Fruit fly (Drosophila melanogaster) Kc167 (cell line): ENCODE results near the gene CG34001.

ENCODE experiments used
- Myc ChIP-seq: fragments of >200 bp; optimal IDR thresholded peaks from 2 replicates; lab custom pipeline; 2017; ENCODE audit warnings: missing external identifiers
- Sin3A ChIP-seq: fragments of >200 bp; optimal IDR thresholded peaks from 2 replicates; lab custom pipeline; 2018; ENCODE audit warnings: missing external identifiers
- h ChIP-seq: fragments of >200 bp; optimal IDR thresholded peaks from 3 replicates; lab custom pipeline; 2018; ENCODE audit warnings: missing external identifiers
- insv ChIP-seq: fragments of >200 bp; optimal IDR thresholded peaks from 3 replicates; lab custom pipeline; 2018; ENCODE audit warnings: missing external identifiers
- psq ChIP-seq: fragments of >200 bp; optimal IDR thresholded peaks from 2 replicates; lab custom pipeline; 2017; ENCODE audit warnings: missing external identifiers
- ttk ChIP-seq: sonication (Bioruptor generic); optimal IDR thresholded peaks from 2 replicates; lab custom pipeline; 2017; ENCODE audit warnings: missing external identifiers

Gene CG34001

dm6 chr3L:10630885-10631359, at the start of gene CG34001, which contains the start of the genes CG42535 and hay:
Gene CG34001, plus strand, starts transcription at chr3L:10631079.
Gene CG42535, minus strand, starts transcription at chr3L:10630935.
Gene hay, plus strand, starts transcription at chr3L:10631079.
- TF ChIP-seq Myc (lab: Kevin White, UChicago), result no peak
- TF ChIP-seq insv, result no peak

- no peak for TF ChIP-seq h
- no peak for TF ChIP-seq psq (lab: Kevin White, UChicago)
- TF ChIP-seq insv, result no peak
- no peak for TF ChIP-seq Sin3A
- no peak for TF ChIP-seq Myc (lab: Kevin White, UChicago)
- no peak for TF ChIP-seq ttk (lab: Kevin White, UChicago)
Observed at dm6 chr3L:10581688-10582288, 49.1 kb upstream of the CG34001 start.

- TF ChIP-seq Myc (lab: Kevin White, UChicago) (no peak), insv (no peak), psq (lab: Kevin White, UChicago) (no peak), h (no peak), ttk (lab: Kevin White, UChicago) (no peak), Sin3A (no peak)
Observed at dm6 chr3L:10584965-10585364, 45.9 kb upstream of the CG34001 start.

DNA sequence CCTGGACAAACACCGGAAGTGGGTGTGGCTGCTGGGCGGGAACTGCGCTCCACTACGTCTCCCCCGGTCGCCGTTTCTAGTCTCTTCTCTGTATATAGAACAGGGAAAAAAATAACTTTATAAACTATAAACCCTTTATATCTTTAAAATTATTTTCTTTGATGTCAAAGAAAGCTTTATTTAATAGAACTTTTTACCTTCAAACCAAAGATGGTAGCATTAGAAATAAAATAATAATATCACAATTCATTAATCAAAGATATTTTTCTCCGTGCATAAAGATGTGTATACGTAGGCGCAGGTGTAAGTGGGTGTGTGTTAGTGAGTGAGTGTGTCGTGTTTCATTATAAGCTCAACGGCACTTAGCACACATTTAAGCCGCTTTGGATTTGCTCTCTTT, 31.4 kb upstream of the CG34001 start:
- TF ChIP-seq insv, result no peak
- no peak for TF ChIP-seq Myc (lab: Kevin White, UChicago)
- TF ChIP-seq psq (lab: Kevin White, UChicago), result no peak
- TF ChIP-seq ttk (lab: Kevin White, UChicago), result no peak
- TF ChIP-seq Sin3A, result no peak
- TF ChIP-seq h, result no peak

DNA sequence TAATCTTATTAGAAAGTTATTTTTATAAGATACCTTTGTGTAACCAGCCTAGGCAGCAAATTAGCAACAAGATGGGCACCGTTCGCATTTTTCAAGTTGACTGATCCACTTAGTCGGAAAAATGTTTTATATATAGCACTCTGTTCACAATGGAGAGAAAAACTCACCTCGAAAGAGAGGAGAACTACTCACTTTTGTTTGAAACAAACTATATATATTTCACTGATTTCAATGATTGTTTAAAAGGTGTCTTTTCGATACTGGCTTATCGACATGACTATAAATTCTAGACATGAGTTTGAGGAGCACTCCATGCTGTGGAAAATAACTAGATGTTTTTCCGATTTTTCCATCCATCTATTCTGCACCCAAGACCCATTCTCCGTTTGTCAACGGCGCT, 7.4 kb upstream of the CG34001 start, which contains the start of gene CG42521:
Gene CG42521 (minus strand): TSS at position 101 of the 400 bp plus-strand sequence.
- no peak for TF ChIP-seq Myc (lab: Kevin White, UChicago)
- no peak for TF ChIP-seq Sin3A
- TF ChIP-seq ttk (lab: Kevin White, UChicago), result no peak
- no peak for TF ChIP-seq h
- TF ChIP-seq psq (lab: Kevin White, UChicago), result no peak
- no peak for TF ChIP-seq insv

- TF ChIP-seq ttk (lab: Kevin White, UChicago), result no peak
- no peak for TF ChIP-seq psq (lab: Kevin White, UChicago)
- no peak for TF ChIP-seq insv
- no peak for TF ChIP-seq Sin3A
- TF ChIP-seq h, result no peak
Observed at dm6 chr3L:10625499-10625898, 5.4 kb upstream of the CG34001 start, which contains the start of gene CG43127. Gene CG43127, minus strand, starts transcription at chr3L:10625599.

- TF ChIP-seq ttk (lab: Kevin White, UChicago), result no peak
- TF ChIP-seq Myc (lab: Kevin White, UChicago), result no peak
- TF ChIP-seq insv, result no peak
- no peak for TF ChIP-seq Sin3A
- no peak for TF ChIP-seq psq (lab: Kevin White, UChicago)
- TF ChIP-seq h, result no peak
Observed at dm6 chr3L:10626199-10626598, 4.7 kb upstream of the CG34001 start, which contains the start of gene CG34238. Gene CG34238, plus strand, starts transcription at chr3L:10626499.

- TF ChIP-seq h, result no peak
- no peak for TF ChIP-seq insv
- no peak for TF ChIP-seq ttk (lab: Kevin White, UChicago)
- TF ChIP-seq Sin3A, result no peak
- no peak for TF ChIP-seq psq (lab: Kevin White, UChicago)
- TF ChIP-seq Myc (lab: Kevin White, UChicago), result no peak
Observed at dm6 chr3L:10628384-10628783, 2.5 kb upstream of the CG34001 start, which contains the start of gene CG14151. Gene CG14151, minus strand, starts transcription at chr3L:10628484.

DNA sequence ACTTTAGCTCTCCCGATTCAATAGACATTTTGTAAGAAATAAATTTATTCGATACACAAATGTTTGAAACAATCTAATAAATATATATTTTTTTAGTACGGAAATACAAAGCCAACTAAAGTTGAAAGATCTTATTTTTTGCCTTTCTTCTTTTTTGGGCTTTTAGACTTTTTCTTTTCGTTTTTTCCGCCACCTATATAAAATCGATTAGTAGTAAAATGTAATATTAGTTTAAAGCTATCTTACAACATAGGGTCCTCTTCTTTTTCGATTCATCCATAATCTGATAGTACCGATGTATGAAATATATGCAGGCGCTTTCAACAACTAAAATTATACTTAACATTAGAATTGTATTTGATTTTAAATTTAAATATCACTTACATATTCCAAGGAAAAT, 910 bp upstream of the CG34001 start, which contains the start of gene CG42536:
Gene CG42536 (minus strand): TSS at position 101 of the 400 bp plus-strand sequence.
- TF ChIP-seq h, result no peak
- no peak for TF ChIP-seq Sin3A
- TF ChIP-seq ttk (lab: Kevin White, UChicago), result no peak
- TF ChIP-seq insv, result no peak
- TF ChIP-seq Myc (lab: Kevin White, UChicago), result no peak

- TF ChIP-seq psq (lab: Kevin White, UChicago) (no peak), Sin3A (no peak), h (no peak), insv (no peak), Myc (lab: Kevin White, UChicago) (no peak), ttk (lab: Kevin White, UChicago) (no peak)
Observed at dm6 chr3L:10637819-10638218, 6.9 kb downstream of the CG34001 start, which contains the start of gene Cnep1r2. Gene Cnep1r2, plus strand, starts transcription at chr3L:10638146.

- TF ChIP-seq Sin3A, result no peak
- TF ChIP-seq ttk (lab: Kevin White, UChicago), result no peak
- TF ChIP-seq Myc (lab: Kevin White, UChicago), result no peak
- TF ChIP-seq insv, result no peak
- TF ChIP-seq h, result no peak
- TF ChIP-seq psq (lab: Kevin White, UChicago), result no peak
Observed at dm6 chr3L:10639440-10639839, 8.6 kb downstream of the CG34001 start, which contains the start of gene CG18628. Gene CG18628, plus strand, starts transcription at chr3L:10639740.

DNA sequence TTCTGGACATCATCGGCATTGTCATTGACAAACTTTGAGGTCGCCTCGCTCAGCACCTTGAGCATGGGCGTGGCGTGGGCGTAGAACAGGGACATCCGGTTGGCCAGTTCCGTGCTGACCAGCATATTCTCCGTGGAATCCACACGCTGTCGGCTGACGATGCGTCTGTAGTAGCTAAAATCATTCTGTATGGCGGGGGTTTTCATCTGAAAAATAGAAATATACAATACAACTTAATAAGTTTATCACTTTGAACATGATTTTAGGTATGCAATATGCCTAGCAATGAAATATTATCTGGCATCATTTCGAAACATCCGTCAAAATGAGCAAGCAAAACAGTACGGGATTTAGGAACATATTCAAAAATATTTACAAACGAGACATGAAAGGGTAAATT, 10.7 kb downstream of the CG34001 start, which contains the start of gene CG14154:
Gene CG14154 (plus strand): TSS at position 301 of the 400 bp plus-strand sequence.
- TF ChIP-seq Sin3A (no peak), insv (no peak), Myc (lab: Kevin White, UChicago) (no peak), h (no peak), ttk (lab: Kevin White, UChicago) (no peak), psq (lab: Kevin White, UChicago) (no peak)

DNA sequence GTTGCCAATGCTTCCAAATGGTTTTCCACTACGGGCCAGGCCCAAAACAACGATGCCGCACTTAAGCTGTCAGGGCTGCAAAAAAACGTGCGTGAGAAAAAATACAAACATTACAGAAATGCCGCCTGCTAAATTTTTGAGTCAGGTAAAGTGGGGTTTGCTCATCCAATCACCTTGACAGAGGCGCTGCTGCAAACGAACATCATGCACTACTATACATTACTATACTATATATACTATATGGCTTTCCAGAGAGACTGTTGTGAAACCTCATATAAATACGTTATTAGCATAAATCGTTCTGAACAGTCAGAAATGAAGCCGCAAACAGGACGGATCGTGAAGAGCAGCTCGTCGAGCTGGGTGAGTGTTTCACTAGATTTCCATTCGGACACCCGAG, 12.3 kb downstream of the CG34001 start, which contains the start of gene CG14153:
Gene CG14153 (plus strand): TSS at position 301 of the 400 bp plus-strand sequence.
- no peak for TF ChIP-seq psq (lab: Kevin White, UChicago)
- no peak for TF ChIP-seq Myc (lab: Kevin White, UChicago)
- no peak for TF ChIP-seq Sin3A
- no peak for TF ChIP-seq ttk (lab: Kevin White, UChicago)
- no peak for TF ChIP-seq h
- no peak for TF ChIP-seq insv
